Fruit fly (Drosophila melanogaster) whole organism, embryonic: ENCODE data around the gene CG33287.
A peak's percentile ranks its signal among the peaks of the same experiment; 100 is the strongest.

ENCODE experiments used
- CG10267 ChIP-seq: fragments of 200-800 bp; sonication (Bioruptor generic); optimal IDR thresholded peaks from 2 replicates; lab custom pipeline; 2018; ENCODE audit warnings: missing biosample characterization, mild to moderate bottlenecking, missing genetic modification characterization, moderate library complexity
- CG11560 ChIP-seq: fragments of 200-800 bp; sonication (Bioruptor generic); IDR thresholded peaks from 3 replicates; pipeline ENCODE4 v1.3.6; 2022; ENCODE audit warnings: missing biosample characterization, missing genetic modification characterization
- CG11696 ChIP-seq: fragments of 200-800 bp; sonication (Bioruptor generic); IDR thresholded peaks from 2 replicates; pipeline ENCODE4 v1.3.6; 2022; ENCODE audit warnings: missing biosample characterization, missing genetic modification characterization
- CG11723 ChIP-seq: fragments of 200-800 bp; sonication (Bioruptor generic); optimal IDR thresholded peaks from 2 replicates; lab custom pipeline; 2017; ENCODE audit warnings: missing biosample characterization, mild to moderate bottlenecking, missing genetic modification characterization
- CG12942 ChIP-seq: fragments of 200-800 bp; sonication (Bioruptor generic); optimal IDR thresholded peaks from 3 replicates; lab custom pipeline; 2016; ENCODE audit warnings: missing biosample characterization, missing genetic modification characterization
- CG13296 ChIP-seq: fragments of 200-800 bp; sonication (Bioruptor generic); optimal IDR thresholded peaks from 3 replicates; lab custom pipeline; 2018; ENCODE audit warnings: missing biosample characterization, mild to moderate bottlenecking, missing genetic modification characterization
- CG14014 ChIP-seq: fragments of 200-800 bp; sonication (Bioruptor generic); IDR thresholded peaks from 2 replicates; pipeline ENCODE4 v1.3.6; 2022; ENCODE audit warnings: missing biosample characterization, missing genetic modification characterization
- CG15479 ChIP-seq: fragments of 200-800 bp; sonication (Bioruptor generic); optimal IDR thresholded peaks from 3 replicates; lab custom pipeline; 2019; ENCODE audit warnings: missing biosample characterization, mild to moderate bottlenecking, missing genetic modification characterization, moderate library complexity
- CG16863 ChIP-seq: fragments of 200-800 bp; sonication (Bioruptor generic); optimal IDR thresholded peaks from 3 replicates; lab custom pipeline; 2016; ENCODE audit warnings: missing biosample characterization, missing genetic modification characterization
- CG17802 ChIP-seq: fragments of 200-800 bp; sonication (Bioruptor generic); optimal IDR thresholded peaks from 2 replicates; lab custom pipeline; 2018; ENCODE audit warnings: missing biosample characterization, mild to moderate bottlenecking, missing genetic modification characterization, moderate library complexity
- CG4424 ChIP-seq: fragments of 200-800 bp; sonication (Bioruptor generic); optimal IDR thresholded peaks from 3 replicates; lab custom pipeline; 2016; ENCODE audit warnings: missing biosample characterization, missing genetic modification characterization
- CG5245 ChIP-seq: fragments of 200-800 bp; sonication (Bioruptor generic); optimal IDR thresholded peaks from 3 replicates; lab custom pipeline; 2016; ENCODE audit warnings: missing biosample characterization, missing genetic modification characterization
- CG6254 ChIP-seq: fragments of 200-800 bp; sonication (Bioruptor generic); optimal IDR thresholded peaks from 3 replicates; lab custom pipeline; 2017; ENCODE audit warnings: mild to moderate bottlenecking, missing biosample characterization, missing genetic modification reagents, missing genetic modification characterization
- CG8388 ChIP-seq: fragments of 200-800 bp; sonication (Bioruptor generic); optimal IDR thresholded peaks from 2 replicates; lab custom pipeline; 2019; ENCODE audit warnings: missing biosample characterization, mild to moderate bottlenecking, missing genetic modification characterization, moderate library complexity
- CkIIα-i1 ChIP-seq: fragments of 200-800 bp; sonication (Bioruptor generic); IDR thresholded peaks from 2 replicates; pipeline ENCODE4 v1.3.6; 2022; ENCODE audit warnings: missing biosample characterization, missing genetic modification characterization
- Dek ChIP-seq: fragments of 200-800 bp; sonication (Bioruptor generic); optimal IDR thresholded peaks from 3 replicates; lab custom pipeline; 2019; ENCODE audit warnings: missing biosample characterization, mild to moderate bottlenecking, missing genetic modification characterization, moderate library complexity
- Ets65A ChIP-seq: fragments of 200-800 bp; sonication (Bioruptor generic); peaks from one replicate; lab custom pipeline; 2016; ENCODE audit warnings: missing biosample characterization, missing genetic modification characterization
- Gug ChIP-seq: fragments of 200-800 bp; sonication (Bioruptor generic); IDR thresholded peaks from 4 replicates; pipeline ENCODE4 v1.3.6; 2022; ENCODE audit warnings: missing biosample characterization, missing genetic modification characterization
- HHEX ChIP-seq: fragments of 200-800 bp; sonication (Bioruptor generic); optimal IDR thresholded peaks from 3 replicates; lab custom pipeline; 2017; ENCODE audit warnings: missing biosample characterization, mild to moderate bottlenecking, missing genetic modification characterization, missing genetic modification reagents
- Jarid2 ChIP-seq: fragments of 200-800 bp; sonication (Bioruptor generic); optimal IDR thresholded peaks from 3 replicates; lab custom pipeline; 2017; ENCODE audit warnings: mild to moderate bottlenecking, missing biosample characterization, missing genetic modification reagents, missing genetic modification characterization
- MBD-R2 ChIP-seq: fragments of 200-800 bp; sonication (Bioruptor generic); IDR thresholded peaks from 2 replicates; pipeline ENCODE4 v1.3.6; 2022; ENCODE audit warnings: missing biosample characterization, missing genetic modification characterization
- Rx ChIP-seq: fragments of 200-800 bp; sonication (Bioruptor generic); IDR thresholded peaks from 2 replicates; pipeline ENCODE4 v1.3.6; 2022; ENCODE audit warnings: missing biosample characterization, missing genetic modification characterization
- Sry-δ ChIP-seq: fragments of 200-800 bp; sonication (Bioruptor generic); optimal IDR thresholded peaks from 2 replicates; lab custom pipeline; 2016; ENCODE audit warnings: missing biosample characterization, missing genetic modification characterization
- Ssrp ChIP-seq: fragments of 200-800 bp; sonication (Bioruptor generic); optimal IDR thresholded peaks from 2 replicates; lab custom pipeline; 2018; ENCODE audit warnings: missing biosample characterization, mild to moderate bottlenecking, missing genetic modification characterization, moderate library complexity
- abd-A ChIP-seq: fragments of 200-800 bp; sonication (Bioruptor generic); optimal IDR thresholded peaks from 3 replicates; lab custom pipeline; 2019; ENCODE audit warnings: missing biosample characterization, mild to moderate bottlenecking, missing genetic modification characterization, moderate library complexity
- ase ChIP-seq: fragments of 200-800 bp; sonication (Bioruptor generic); IDR thresholded peaks from 3 replicates; pipeline ENCODE4 v1.3.6; 2022; ENCODE audit warnings: missing biosample characterization, missing genetic modification characterization
- bbx ChIP-seq: fragments of 200-800 bp; sonication (Bioruptor generic); IDR thresholded peaks from 2 replicates; pipeline ENCODE4 v1.3.6; 2022; ENCODE audit warnings: missing biosample characterization, missing genetic modification characterization; ENCODE audit not compliant: partially characterized antibody
- bigmax ChIP-seq: fragments of 200-800 bp; sonication (Bioruptor generic); optimal IDR thresholded peaks from 2 replicates; lab custom pipeline; 2018; ENCODE audit warnings: missing biosample characterization, mild to moderate bottlenecking, missing genetic modification characterization
- cad ChIP-seq: fragments of >200 bp; optimal IDR thresholded peaks from 2 replicates; lab custom pipeline; 2017; ENCODE audit warnings: missing biosample characterization, missing genetic modification characterization
- dm ChIP-seq: fragments of 200-800 bp; sonication (Bioruptor generic); optimal IDR thresholded peaks from 3 replicates; lab custom pipeline; 2016; ENCODE audit warnings: missing biosample characterization, missing genetic modification characterization
- en ChIP-seq: fragments of 200-800 bp; sonication (Bioruptor generic); optimal IDR thresholded peaks from 2 replicates; lab custom pipeline; 2016; ENCODE audit warnings: missing biosample characterization, missing genetic modification characterization
- h ChIP-seq: fragments of >200 bp; optimal IDR thresholded peaks from 2 replicates; lab custom pipeline; 2017
- inv ChIP-seq: fragments of 200-800 bp; sonication (Bioruptor generic); IDR thresholded peaks from 2 replicates; pipeline ENCODE4 v1.3.6; 2022; ENCODE audit warnings: missing biosample characterization, missing genetic modification characterization; ENCODE audit not compliant: partially characterized antibody
- mam ChIP-seq: fragments of 200-800 bp; sonication (Bioruptor generic); optimal IDR thresholded peaks from 3 replicates; lab custom pipeline; 2016; ENCODE audit warnings: missing biosample characterization, missing genetic modification characterization
- odd ChIP-seq: fragments of 200-800 bp; sonication (Bioruptor generic); optimal IDR thresholded peaks from 2 replicates; lab custom pipeline; 2017; ENCODE audit warnings: missing biosample characterization, mild to moderate bottlenecking, missing genetic modification characterization
- pb ChIP-seq: fragments of 200-800 bp; sonication (Bioruptor generic); optimal IDR thresholded peaks from 3 replicates; lab custom pipeline; 2016; ENCODE audit warnings: missing biosample characterization, missing genetic modification characterization
- pita ChIP-seq: fragments of 200-800 bp; sonication (Bioruptor generic); optimal IDR thresholded peaks from 2 replicates; lab custom pipeline; 2017; ENCODE audit warnings: missing biosample characterization, mild to moderate bottlenecking, missing genetic modification characterization
- pros ChIP-seq: fragments of 200-800 bp; sonication (Bioruptor generic); optimal IDR thresholded peaks from 3 replicates; lab custom pipeline; 2019; ENCODE audit warnings: missing biosample characterization, mild to moderate bottlenecking, missing genetic modification characterization, moderate library complexity
- pzg ChIP-seq: fragments of 200-800 bp; sonication (Bioruptor generic); optimal IDR thresholded peaks from 3 replicates; lab custom pipeline; 2018; ENCODE audit warnings: missing biosample characterization, mild to moderate bottlenecking, missing genetic modification characterization, moderate library complexity
- sima ChIP-seq: fragments of 200-800 bp; sonication (Bioruptor generic); optimal IDR thresholded peaks from 2 replicates; lab custom pipeline; 2016; ENCODE audit warnings: missing biosample characterization, missing genetic modification characterization
- slou ChIP-seq: fragments of 200-800 bp; sonication (Bioruptor generic); optimal IDR thresholded peaks from 3 replicates; lab custom pipeline; 2016; ENCODE audit warnings: missing biosample characterization, missing genetic modification characterization
- sna ChIP-seq: fragments of 200-800 bp; sonication (Bioruptor generic); IDR thresholded peaks from 2 replicates; pipeline ENCODE4 v1.3.6; 2022; ENCODE audit warnings: missing biosample characterization, missing genetic modification characterization; ENCODE audit not compliant: partially characterized antibody
- vfl ChIP-seq: fragments of 200-800 bp; sonication (Bioruptor generic); optimal IDR thresholded peaks from 2 replicates; lab custom pipeline; 2016; ENCODE audit warnings: missing biosample characterization, missing genetic modification characterization
- wek ChIP-seq: fragments of 200-800 bp; sonication (Bioruptor generic); optimal IDR thresholded peaks from 3 replicates; lab custom pipeline; 2018; ENCODE audit warnings: missing biosample characterization, mild to moderate bottlenecking, missing genetic modification characterization, moderate library complexity
- zen ChIP-seq: fragments of 200-800 bp; sonication (Bioruptor generic); optimal IDR thresholded peaks from 3 replicates; lab custom pipeline; 2018; ENCODE audit warnings: missing biosample characterization, mild to moderate bottlenecking, missing genetic modification characterization, moderate library complexity

Gene CG33287

DNA sequence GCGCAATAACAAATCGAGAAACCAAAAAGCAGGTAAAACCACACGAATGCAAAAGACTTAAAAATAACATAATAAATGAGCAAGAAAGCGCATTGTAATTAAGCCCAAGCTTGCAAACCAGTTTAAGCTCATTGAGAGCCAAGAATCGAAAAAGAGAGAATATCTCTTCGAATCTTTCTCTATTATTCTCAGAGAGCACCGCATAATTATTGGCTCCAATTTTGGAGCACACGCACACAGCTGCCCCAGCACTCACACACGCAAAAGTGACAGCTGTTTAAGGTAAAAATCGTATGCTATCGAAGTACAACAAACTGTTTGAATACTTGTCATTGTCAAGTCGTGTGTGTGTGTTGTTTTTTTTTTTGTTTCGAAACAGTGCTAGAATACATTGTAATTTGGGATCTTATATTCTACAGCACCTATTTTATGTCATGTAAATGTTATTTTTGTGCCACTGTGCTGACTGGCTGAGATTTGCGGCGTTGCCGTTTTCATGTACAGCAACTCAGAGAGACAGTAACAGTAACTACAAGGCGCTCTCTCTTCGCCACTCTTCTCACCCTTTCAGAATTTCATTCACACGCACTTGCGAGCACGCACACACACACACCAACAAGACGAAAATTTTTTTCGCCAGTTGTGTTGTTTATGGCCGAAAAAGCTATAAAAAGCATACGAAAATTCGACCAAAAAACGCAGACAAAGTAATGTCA is 39.1 kb upstream of the CG33287 start (continued):
- TF ChIP-seq CG17802 (tag; lab: Kevin White, UChicago): no peak
- peak; percentile 4 for TF ChIP-seq CG10267 (tag; lab: Kevin White, UChicago)
- TF ChIP-seq pros (GFP tag; lab: Kevin White, UChicago): peak; percentile 82
- TF ChIP-seq mam (GFP tag; lab: Kevin White, UChicago): peak; percentile 60
- TF ChIP-seq CkIIα-i1 (GFP tag; lab: Robert Waterston, UW): no peak
- no peak for TF ChIP-seq Dek
- TF ChIP-seq MBD-R2 (GFP tag; lab: Robert Waterston, UW): peak; percentile 52; the same call in 1 of the 2 replicates
- TF ChIP-seq zen (tag; lab: Kevin White, UChicago): no peak
- TF ChIP-seq pita (GFP tag; lab: Kevin White, UChicago): no peak
- TF ChIP-seq abd-A: no peak
- no peak for TF ChIP-seq cad (GFP tag; lab: Kevin White, UChicago)
- no peak for TF ChIP-seq inv (GFP tag; lab: Robert Waterston, UW)
- no peak for TF ChIP-seq slou
- peak; percentile 3 for TF ChIP-seq dm (GFP tag; lab: Kevin White, UChicago)
- TF ChIP-seq CG6254 (GFP tag; lab: Kevin White, UChicago): no peak
- TF ChIP-seq ase (GFP tag; lab: Robert Waterston, UW): no peak; the same call in 2 of the 3 replicates
- peak; percentile 21 for TF ChIP-seq CG12942 (GFP tag; lab: Kevin White, UChicago)
- TF ChIP-seq bigmax (GFP tag; lab: Kevin White, UChicago): peak; percentile 13
- TF ChIP-seq odd (GFP tag; lab: Kevin White, UChicago): no peak
- no peak for TF ChIP-seq CG11723
- TF ChIP-seq CG5245 (GFP tag; lab: Kevin White, UChicago): no peak
- no peak for TF ChIP-seq en (GFP tag; lab: Kevin White, UChicago)
- TF ChIP-seq vfl (GFP tag; lab: Kevin White, UChicago): no peak
- peak; percentile 56 for TF ChIP-seq CG14014 (GFP tag; lab: Robert Waterston, UW)
- peak; percentile 38; the same call in 1 of the 4 replicates for TF ChIP-seq Gug (GFP tag; lab: Robert Waterston, UW)
- TF ChIP-seq pb (GFP tag; lab: Kevin White, UChicago): no peak
- TF ChIP-seq CG11696: peak; percentile 48; the same call in 1 of the 2 replicates
- TF ChIP-seq h: no peak
- TF ChIP-seq HHEX (GFP tag; lab: Kevin White, UChicago): no peak
- TF ChIP-seq CG13296 (GFP tag; lab: Kevin White, UChicago): peak; percentile 31
- TF ChIP-seq CG11560: no peak
- TF ChIP-seq bbx (GFP tag; lab: Robert Waterston, UW): peak; percentile 34; the same call in 1 of the 2 replicates
- peak; percentile 58 for TF ChIP-seq CG16863
- TF ChIP-seq Ets65A (GFP tag; lab: Kevin White, UChicago): peak; percentile 58
- peak; percentile 51 for TF ChIP-seq CG8388 (GFP tag; lab: Kevin White, UChicago)
- TF ChIP-seq pzg (GFP tag; lab: Kevin White, UChicago): no peak
- TF ChIP-seq CG15479 (GFP tag; lab: Kevin White, UChicago): no peak
- peak; percentile 29 for TF ChIP-seq CG4424 (GFP tag; lab: Kevin White, UChicago)
- TF ChIP-seq sima: no peak
- TF ChIP-seq Ssrp (tag; lab: Kevin White, UChicago): no peak
- no peak for TF ChIP-seq Sry-δ (GFP tag; lab: Kevin White, UChicago)
- peak; percentile 52; the same call in 1 of the 2 replicates for TF ChIP-seq Rx (GFP tag; lab: Robert Waterston, UW)
- no peak for TF ChIP-seq sna (GFP tag; lab: Robert Waterston, UW)
- no peak for TF ChIP-seq wek (GFP tag; lab: Kevin White, UChicago)
- TF ChIP-seq Jarid2 (GFP tag; lab: Kevin White, UChicago): no peak
